Worm (Caenorhabditis elegans) whole organism, midembryonic: ENCODE results near the gene ssl-1.

ENCODE experiments used
- T22C8.4 ChIP-seq: fragments of 200-800 bp; sonication (Bioruptor generic); IDR thresholded peaks from 2 replicates; pipeline ENCODE4 v1.3.6; 2022; ENCODE audit warnings: missing genetic modification characterization, missing compliant biosample characterization
- cog-1 ChIP-seq: sonication (generic microtip); optimal IDR thresholded peaks from 2 replicates; lab custom pipeline; 2016; ENCODE audit warnings: missing genetic modification characterization, missing compliant biosample characterization
- flt-1 ChIP-seq: fragments of 200-800 bp; sonication (Bioruptor generic); IDR thresholded peaks from 2 replicates; pipeline ENCODE4 v1.3.6; 2022; ENCODE audit warnings: missing genetic modification characterization, missing compliant biosample characterization
- med-1 ChIP-seq: sonication (generic microtip); optimal IDR thresholded peaks from 2 replicates; lab custom pipeline; 2017; ENCODE audit warnings: missing genetic modification characterization, mild to moderate bottlenecking, missing compliant biosample characterization, antibody characterized with exemption, missing genetic modification reagents; ENCODE audit not compliant: insufficient read depth
- tab-1 ChIP-seq: fragments of 200-800 bp; sonication (Bioruptor generic); IDR thresholded peaks from 2 replicates; pipeline ENCODE4 v1.3.6; 2022; ENCODE audit warnings: missing genetic modification characterization, missing compliant biosample characterization
- ztf-23 ChIP-seq: fragments of 200-800 bp; sonication (Bioruptor generic); IDR thresholded peaks from 2 replicates; pipeline ENCODE4 v1.3.6; 2022; ENCODE audit warnings: missing genetic modification reagents, missing genetic modification characterization, missing compliant biosample characterization
- ztf-29 ChIP-seq: fragments of 200-800 bp; sonication (Bioruptor generic); IDR thresholded peaks from 2 replicates; pipeline ENCODE4 v1.3.6; 2022; ENCODE audit warnings: missing genetic modification reagents, missing genetic modification characterization, missing compliant biosample characterization

- TF ChIP-seq ztf-23 (GFP tag; lab: Robert Waterston, UW) = no peak
- no peak for TF ChIP-seq flt-1
- no peak for TF ChIP-seq tab-1 (GFP tag; lab: Robert Waterston, UW)
- no peak for TF ChIP-seq T22C8.4 (GFP tag; lab: Robert Waterston, UW)
- TF ChIP-seq cog-1 (tag; lab: Kevin White, UChicago) = no peak
- no peak for TF ChIP-seq med-1
- no peak for TF ChIP-seq ztf-29
These were observed 36.5 kb downstream of the ssl-1 start, which contains the start of the genes irld-60 and irld-20 for ce11 chrIII:12750831-12751230.
